Worm (Caenorhabditis elegans) whole organism, early embryonic: ENCODE data around the gene col-144.

Experiments
- ama-1 ChIP-seq: fragments of 150-350 bp; optimal IDR thresholded peaks from 2 replicates; lab custom pipeline; 2014
- flt-1 ChIP-seq: fragments of 200-800 bp; sonication (Bioruptor generic); IDR thresholded peaks from 2 replicates; pipeline ENCODE4 v1.3.6; 2022; ENCODE audit warnings: missing genetic modification characterization, missing compliant biosample characterization
- pes-1 ChIP-seq: fragments of 200-800 bp; sonication (Bioruptor generic); IDR thresholded peaks from 2 replicates; pipeline ENCODE4 v1.3.6; 2022; ENCODE audit warnings: missing genetic modification reagents, missing genetic modification characterization, missing compliant biosample characterization

ce11 chrV:9122004-9122403, 38.4 kb downstream of the col-144 start, which contains the start of gene F21C10.13:
- TF ChIP-seq flt-1 (GFP tag; lab: Robert Waterston, UW) (no peak), pes-1 (GFP tag; lab: Robert Waterston, UW) (no peak), ama-1 (lab: Kevin White, UChicago) (no peak)
